Fruit fly (Drosophila melanogaster) whole organism, embryonic: Measurements from ENCODE around the gene wge.

Experiments
- Abd-B ChIP-seq: fragments of 200-800 bp; sonication (Bioruptor generic); optimal IDR thresholded peaks from 2 replicates; lab custom pipeline; 2018; ENCODE audit warnings: missing biosample characterization, mild to moderate bottlenecking, missing genetic modification characterization, moderate library complexity
- Antp ChIP-seq: fragments of 200-800 bp; sonication (Bioruptor generic); optimal IDR thresholded peaks from 3 replicates; lab custom pipeline; 2016; ENCODE audit warnings: missing biosample characterization, missing genetic modification characterization
- C15 ChIP-seq: fragments of 200-800 bp; sonication (Bioruptor generic); IDR thresholded peaks from 3 replicates; pipeline ENCODE4 v1.3.6; 2022; ENCODE audit warnings: missing biosample characterization, missing genetic modification characterization
- CG10462 ChIP-seq: fragments of 200-800 bp; sonication (Bioruptor generic); optimal IDR thresholded peaks from 2 replicates; lab custom pipeline; 2016; ENCODE audit warnings: missing biosample characterization, missing genetic modification characterization
- CG12104 ChIP-seq: fragments of 200-800 bp; sonication (Bioruptor generic); optimal IDR thresholded peaks from 3 replicates; lab custom pipeline; 2016; ENCODE audit warnings: missing biosample characterization, missing genetic modification characterization
- CG12155 ChIP-seq: fragments of 200-800 bp; sonication (Bioruptor generic); optimal IDR thresholded peaks from 3 replicates; lab custom pipeline; 2016; ENCODE audit warnings: missing biosample characterization, missing genetic modification characterization
- CG14667 ChIP-seq: fragments of 200-800 bp; sonication (Bioruptor generic); IDR thresholded peaks from 2 replicates; pipeline ENCODE4 v1.3.6; 2022; ENCODE audit warnings: missing biosample characterization, missing genetic modification characterization
- CG15696 ChIP-seq: fragments of 200-800 bp; sonication (Bioruptor generic); optimal IDR thresholded peaks from 2 replicates; lab custom pipeline; 2019; ENCODE audit warnings: missing biosample characterization, mild to moderate bottlenecking, missing genetic modification characterization, moderate library complexity
- CG1602 ChIP-seq: fragments of 200-800 bp; sonication (Bioruptor generic); optimal IDR thresholded peaks from 3 replicates; lab custom pipeline; 2016; ENCODE audit warnings: missing biosample characterization, missing genetic modification characterization
- CG16863 ChIP-seq: fragments of 200-800 bp; sonication (Bioruptor generic); optimal IDR thresholded peaks from 3 replicates; lab custom pipeline; 2016; ENCODE audit warnings: missing biosample characterization, missing genetic modification characterization
- CG17385 ChIP-seq: fragments of 200-800 bp; sonication (Bioruptor generic); optimal IDR thresholded peaks from 3 replicates; lab custom pipeline; 2018; ENCODE audit warnings: missing biosample characterization, mild to moderate bottlenecking, missing genetic modification characterization
- CG31224 ChIP-seq: fragments of 200-800 bp; sonication (Bioruptor generic); IDR thresholded peaks from 2 replicates; pipeline ENCODE4 v1.3.6; 2022; ENCODE audit warnings: missing biosample characterization, missing genetic modification characterization
- CG4328 ChIP-seq: fragments of 200-800 bp; sonication (Bioruptor generic); optimal IDR thresholded peaks from 3 replicates; lab custom pipeline; 2017; ENCODE audit warnings: missing biosample characterization, missing genetic modification reagents, missing genetic modification characterization
- CG4854 ChIP-seq: fragments of 200-800 bp; sonication (Bioruptor generic); optimal IDR thresholded peaks from 2 replicates; lab custom pipeline; 2016; ENCODE audit warnings: missing biosample characterization, missing genetic modification characterization, inconsistent platforms
- CG6683 ChIP-seq: fragments of 200-800 bp; sonication (Bioruptor generic); optimal IDR thresholded peaks from 2 replicates; lab custom pipeline; 2017; ENCODE audit warnings: missing biosample characterization, mild to moderate bottlenecking, missing genetic modification characterization, missing genetic modification reagents
- CG7839 ChIP-seq: fragments of 200-800 bp; sonication (Bioruptor generic); optimal IDR thresholded peaks from 3 replicates; lab custom pipeline; 2018; ENCODE audit warnings: missing biosample characterization, mild to moderate bottlenecking, missing genetic modification characterization, moderate library complexity
- CG8765 ChIP-seq: fragments of 200-800 bp; sonication (Bioruptor generic); IDR thresholded peaks from 2 replicates; pipeline ENCODE4 v1.3.6; 2022; ENCODE audit warnings: missing biosample characterization, missing genetic modification characterization
- CG9437 ChIP-seq: fragments of 200-800 bp; sonication (Bioruptor generic); optimal IDR thresholded peaks from 2 replicates; lab custom pipeline; 2018; ENCODE audit warnings: missing biosample characterization, mild to moderate bottlenecking, missing genetic modification characterization
- CkIIα-i1 ChIP-seq: fragments of 200-800 bp; sonication (Bioruptor generic); IDR thresholded peaks from 2 replicates; pipeline ENCODE4 v1.3.6; 2022; ENCODE audit warnings: missing biosample characterization, missing genetic modification characterization
- Dip3 ChIP-seq: fragments of 200-800 bp; sonication (Bioruptor generic); optimal IDR thresholded peaks from 3 replicates; lab custom pipeline; 2016; ENCODE audit warnings: missing biosample characterization, missing genetic modification characterization
- E2f2 ChIP-seq: fragments of 200-800 bp; sonication (Bioruptor generic); IDR thresholded peaks from 2 replicates; pipeline ENCODE4 v1.3.6; 2022; ENCODE audit warnings: missing biosample characterization, missing genetic modification characterization
- Fer2 ChIP-seq: fragments of 200-800 bp; sonication (Bioruptor generic); optimal IDR thresholded peaks from 2 replicates; lab custom pipeline; 2018; ENCODE audit warnings: missing biosample characterization, mild to moderate bottlenecking, missing genetic modification characterization, moderate library complexity
- HLH4C ChIP-seq: fragments of 200-800 bp; sonication (Bioruptor generic); IDR thresholded peaks from 3 replicates; pipeline ENCODE4 v1.3.6; 2022; ENCODE audit warnings: missing biosample characterization, missing genetic modification characterization; ENCODE audit not compliant: partially characterized antibody
- Lim3 ChIP-seq: fragments of 200-800 bp; sonication (Bioruptor generic); IDR thresholded peaks from 2 replicates; pipeline ENCODE4 v1.3.6; 2022; ENCODE audit warnings: missing biosample characterization, missing genetic modification characterization
- Mrtf ChIP-seq: fragments of 200-800 bp; sonication (Bioruptor generic); IDR thresholded peaks from 3 replicates; pipeline ENCODE4 v1.3.6; 2022; ENCODE audit warnings: missing biosample characterization, missing genetic modification characterization
- Neu2 ChIP-seq: fragments of 200-800 bp; sonication (Bioruptor generic); optimal IDR thresholded peaks from 3 replicates; lab custom pipeline; 2016; ENCODE audit warnings: missing biosample characterization, missing genetic modification characterization, borderline replicate concordance
- Sry-β ChIP-seq: fragments of 200-800 bp; sonication (Bioruptor generic); optimal IDR thresholded peaks from 2 replicates; lab custom pipeline; 2018; ENCODE audit warnings: missing biosample characterization, mild to moderate bottlenecking, missing genetic modification characterization, moderate library complexity
- Xrp1 ChIP-seq: fragments of 200-800 bp; sonication (Bioruptor generic); IDR thresholded peaks from 2 replicates; pipeline ENCODE4 v1.3.6; 2022; ENCODE audit warnings: missing biosample characterization, missing genetic modification characterization
- abd-A ChIP-seq: fragments of 200-800 bp; sonication (Bioruptor generic); optimal IDR thresholded peaks from 3 replicates; lab custom pipeline; 2019; ENCODE audit warnings: missing biosample characterization, mild to moderate bottlenecking, missing genetic modification characterization, moderate library complexity
- aop ChIP-seq: fragments of 200-800 bp; sonication (Bioruptor generic); IDR thresholded peaks from 2 replicates; pipeline ENCODE4 v1.3.6; 2022; ENCODE audit warnings: missing biosample characterization, missing genetic modification characterization
- bbx ChIP-seq: fragments of 200-800 bp; sonication (Bioruptor generic); IDR thresholded peaks from 2 replicates; pipeline ENCODE4 v1.3.6; 2022; ENCODE audit warnings: missing biosample characterization, missing genetic modification characterization; ENCODE audit not compliant: partially characterized antibody
- cg ChIP-seq: fragments of 200-800 bp; sonication (Bioruptor generic); optimal IDR thresholded peaks from 3 replicates; lab custom pipeline; 2019; ENCODE audit warnings: missing biosample characterization, mild to moderate bottlenecking, missing genetic modification characterization, moderate library complexity
- dpn ChIP-seq, 2 experiments: fragments of 200-800 bp; sonication (Bioruptor generic); optimal IDR thresholded peaks; 3 replicates each; lab custom pipeline; 2016; ENCODE audit warnings: missing biosample characterization in 2 of 2, missing genetic modification characterization in 2 of 2
- ewg ChIP-seq: fragments of 200-800 bp; sonication (Bioruptor generic); optimal IDR thresholded peaks from 3 replicates; lab custom pipeline; 2017; ENCODE audit warnings: mild to moderate bottlenecking, missing biosample characterization, missing genetic modification reagents, missing genetic modification characterization
- ftz-f1 ChIP-seq: fragments of 200-800 bp; sonication (Bioruptor generic); optimal IDR thresholded peaks from 2 replicates; lab custom pipeline; 2016; ENCODE audit warnings: missing biosample characterization, missing genetic modification characterization
- gcm2 ChIP-seq: fragments of 200-800 bp; sonication (Bioruptor generic); optimal IDR thresholded peaks from 2 replicates; lab custom pipeline; 2016; ENCODE audit warnings: missing biosample characterization, missing genetic modification characterization
- ham ChIP-seq: fragments of 200-800 bp; sonication (Bioruptor generic); IDR thresholded peaks from 2 replicates; pipeline ENCODE4 v1.3.6; 2022; ENCODE audit warnings: missing biosample characterization, missing genetic modification characterization
- knrl ChIP-seq: fragments of 200-800 bp; sonication (Bioruptor generic); IDR thresholded peaks from 3 replicates; pipeline ENCODE4 v1.3.6; 2022; ENCODE audit warnings: missing biosample characterization, missing genetic modification characterization; ENCODE audit not compliant: partially characterized antibody
- lbe ChIP-seq: fragments of 200-800 bp; sonication (Bioruptor generic); optimal IDR thresholded peaks from 2 replicates; lab custom pipeline; 2016; ENCODE audit warnings: missing biosample characterization, mild to moderate bottlenecking, missing genetic modification characterization
- nerfin-1 ChIP-seq: fragments of 200-800 bp; sonication (Bioruptor generic); optimal IDR thresholded peaks from 3 replicates; lab custom pipeline; 2019; ENCODE audit warnings: missing biosample characterization, mild to moderate bottlenecking, missing genetic modification characterization, moderate library complexity
- nerfin-2 ChIP-seq: fragments of 200-800 bp; sonication (Bioruptor generic); IDR thresholded peaks from 2 replicates; pipeline ENCODE4 v1.3.6; 2022; ENCODE audit warnings: missing biosample characterization, missing genetic modification characterization; ENCODE audit not compliant: partially characterized antibody
- odd ChIP-seq: fragments of 200-800 bp; sonication (Bioruptor generic); optimal IDR thresholded peaks from 2 replicates; lab custom pipeline; 2017; ENCODE audit warnings: missing biosample characterization, mild to moderate bottlenecking, missing genetic modification characterization
- peb ChIP-seq: fragments of 200-800 bp; sonication (Bioruptor generic); IDR thresholded peaks from 2 replicates; pipeline ENCODE4 v1.3.6; 2022; ENCODE audit warnings: missing biosample characterization, missing genetic modification characterization
- repo ChIP-seq: fragments of 200-800 bp; sonication (Bioruptor generic); optimal IDR thresholded peaks from 2 replicates; lab custom pipeline; 2016; ENCODE audit warnings: missing biosample characterization, missing genetic modification characterization
- shn ChIP-seq: fragments of 200-800 bp; sonication (Bioruptor generic); optimal IDR thresholded peaks from 3 replicates; lab custom pipeline; 2016; ENCODE audit warnings: missing biosample characterization, missing genetic modification characterization
- sim ChIP-seq: fragments of 200-800 bp; sonication (Bioruptor generic); IDR thresholded peaks from 2 replicates; pipeline ENCODE4 v1.3.6; 2022; ENCODE audit warnings: missing biosample characterization, missing genetic modification characterization
- ttk ChIP-seq: fragments of 200-800 bp; sonication (Bioruptor generic); IDR thresholded peaks from 2 replicates; pipeline ENCODE4 v2.1.2; 2022; ENCODE audit warnings: missing biosample characterization, missing genetic modification characterization
- wor ChIP-seq: fragments of 200-800 bp; sonication (Bioruptor generic); IDR thresholded peaks from 2 replicates; pipeline ENCODE4 v1.3.6; 2022; ENCODE audit warnings: missing biosample characterization, missing genetic modification characterization
- z ChIP-seq: fragments of 200-800 bp; sonication (Bioruptor generic); IDR thresholded peaks from 3 replicates; pipeline ENCODE4 v1.3.6; 2022; ENCODE audit warnings: missing biosample characterization, missing genetic modification characterization

Gene wge

DNA sequence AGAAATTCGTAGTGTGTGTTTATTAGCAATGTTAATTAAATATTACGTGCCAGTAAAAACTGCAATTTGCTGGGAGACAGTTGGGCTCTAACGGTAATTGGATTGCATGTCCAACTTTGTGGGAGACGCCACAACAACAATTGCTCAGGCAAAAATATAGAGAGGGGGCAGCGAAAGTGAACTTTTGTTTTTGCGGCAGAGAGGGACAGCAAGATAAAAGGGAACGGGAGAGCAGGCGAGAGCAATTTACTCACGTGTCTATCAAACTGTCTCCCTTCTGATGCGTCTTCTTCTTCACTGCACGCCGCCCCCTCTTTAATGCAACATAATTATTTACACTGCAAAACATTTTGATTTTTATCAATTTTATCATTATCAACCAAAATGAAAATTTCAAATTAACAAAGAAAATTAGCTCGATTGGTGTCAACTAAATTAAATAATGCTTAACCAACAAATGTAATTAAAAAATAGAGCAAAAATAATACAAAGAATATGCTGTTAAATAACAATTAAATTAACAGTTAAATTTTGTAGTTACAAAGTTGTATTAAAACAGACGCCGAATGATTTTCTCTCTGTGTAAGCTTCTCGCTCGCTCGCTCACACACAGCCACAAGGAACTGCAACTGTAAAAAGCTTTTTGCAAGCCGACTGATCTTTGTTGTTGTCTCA is 53.5 kb downstream of the wge start (continued):
- 0 out of 2 replicates have a peak, but pooled peaks have one; percentile 20 for TF ChIP-seq sim (GFP tag; lab: Robert Waterston, UW)
- no peak; the same call in 1 of the 2 replicates for TF ChIP-seq CG8765 (GFP tag; lab: Robert Waterston, UW)
- TF ChIP-seq CG15696 (tag; lab: Kevin White, UChicago) = peak; percentile 91
- no peak; the same call in 2 of the 3 replicates for TF ChIP-seq z (GFP tag; lab: Robert Waterston, UW)
- TF ChIP-seq knrl (GFP tag; lab: Robert Waterston, UW) = no peak
- peak; percentile 13 for TF ChIP-seq Fer2 (tag; lab: Kevin White, UChicago)
- no peak for TF ChIP-seq CG4854 (GFP tag; lab: Kevin White, UChicago)
- no peak for TF ChIP-seq Neu2
- TF ChIP-seq CG31224 = 0 out of 2 replicates have a peak, but pooled peaks have one; percentile 46
- TF ChIP-seq ttk (GFP tag; lab: Robert Waterston, UW) = peak; percentile 79
- no peak for TF ChIP-seq aop (GFP tag; lab: Robert Waterston, UW)
- no peak for TF ChIP-seq ham (GFP tag; lab: Robert Waterston, UW)
- TF ChIP-seq ewg (GFP tag; lab: Kevin White, UChicago) = peak; percentile 74
- no peak for TF ChIP-seq Sry-β (GFP tag; lab: Kevin White, UChicago)
- peak; percentile 62 for TF ChIP-seq CG10462 (GFP tag; lab: Kevin White, UChicago)
- TF ChIP-seq E2f2 (GFP tag; lab: Robert Waterston, UW) = peak; percentile 36; the same call in 1 of the 2 replicates
- peak; percentile 76 for TF ChIP-seq wor
- no peak for TF ChIP-seq ftz-f1 (GFP tag; lab: Kevin White, UChicago)
- no peak for TF ChIP-seq abd-A (tag; lab: Kevin White, UChicago)
- TF ChIP-seq CG12155 (GFP tag; lab: Kevin White, UChicago) = peak; percentile 61
- no peak for TF ChIP-seq gcm2 (GFP tag; lab: Kevin White, UChicago)
- TF ChIP-seq lbe (GFP tag; lab: Kevin White, UChicago) = peak; percentile 73
- peak; percentile 93 for TF ChIP-seq Abd-B (GFP tag; lab: Kevin White, UChicago)
- TF ChIP-seq Mrtf (GFP tag; lab: Robert Waterston, UW) = peak; percentile 36; the same call in 1 of the 3 replicates
- peak; percentile 75 for TF ChIP-seq CG9437 (GFP tag; lab: Kevin White, UChicago)
- peak; percentile 58 for TF ChIP-seq CG12104 (GFP tag; lab: Kevin White, UChicago)
- peak; percentile 65 for TF ChIP-seq shn (GFP tag; lab: Kevin White, UChicago)
- peak; percentile 75 for TF ChIP-seq CG1602 (GFP tag; lab: Kevin White, UChicago)
- no peak for TF ChIP-seq Dip3 (GFP tag; lab: Kevin White, UChicago)
- no peak for TF ChIP-seq bbx
- TF ChIP-seq CG14667 (GFP tag; lab: Robert Waterston, UW) = peak; percentile 42; the same call in 1 of the 2 replicates
- peak; percentile 48 for TF ChIP-seq CG4328
- TF ChIP-seq CG16863 = peak; percentile 70
- no peak for TF ChIP-seq C15 (GFP tag; lab: Robert Waterston, UW)
- TF ChIP-seq HLH4C = no peak
- peak; percentile 2 for TF ChIP-seq Antp (GFP tag; lab: Kevin White, UChicago)
- peak; percentile 57 to 77 for TF ChIP-seq dpn (GFP tag; optimal IDR thresholded peaks at IDR 0.05; lab: Kevin White, UChicago)
- TF ChIP-seq Lim3 (GFP tag; lab: Robert Waterston, UW) = no peak
- peak; percentile 50; the same call in 1 of the 2 replicates for TF ChIP-seq peb (GFP tag; lab: Robert Waterston, UW)
- TF ChIP-seq CG7839 (tag; lab: Kevin White, UChicago) = peak; percentile 94
- TF ChIP-seq Xrp1 = peak; percentile 85
- TF ChIP-seq odd = peak; percentile 44
- TF ChIP-seq nerfin-2 (GFP tag; lab: Robert Waterston, UW) = no peak
- TF ChIP-seq CG6683 (GFP tag; lab: Kevin White, UChicago) = peak; percentile 50
- TF ChIP-seq CG17385 (GFP tag; lab: Kevin White, UChicago) = peak; percentile 77
- TF ChIP-seq cg (GFP tag; lab: Kevin White, UChicago) = no peak
- peak; percentile 2 for TF ChIP-seq repo (GFP tag; lab: Kevin White, UChicago)
- peak; percentile 93 for TF ChIP-seq nerfin-1 (tag; lab: Kevin White, UChicago)
- TF ChIP-seq CkIIα-i1 (GFP tag; lab: Robert Waterston, UW) = no peak
